Fruit fly (Drosophila melanogaster): ENCODE results near the gene ctp.
A peak's percentile ranks its signal among the peaks of the same experiment; 100 is the strongest.

Gene ctp

dm6 chrX:4684444-4684924, 3.1 kb upstream of the ctp start (continued):
- TF ChIP-seq CG11695 (GFP tag; IDR thresholded peaks at IDR 0.05) (peak; percentile 82), gfzf (GFP tag; optimal IDR thresholded peaks at IDR 0.05) (peak; percentile 59), CG13424 (tag; optimal IDR thresholded peaks at IDR 0.05) (peak; percentile 84), HLH3B (GFP tag; IDR thresholded peaks at IDR 0.05) (peak; percentile 88), CG34224 (GFP tag; IDR thresholded peaks at IDR 0.05; ENCODE audit: partially characterized antibody) (peak; percentile 74; the same call in 2 of the 3 replicates), CG2712 (tag; optimal IDR thresholded peaks at IDR 0.05) (peak; percentile 75), CG13123 (GFP tag; optimal IDR thresholded peaks at IDR 0.05) (peak; percentile 66), CG13775 (GFP tag; optimal IDR thresholded peaks at IDR 0.05) (peak; percentile 76), dpn (GFP tag; optimal IDR thresholded peaks at IDR 0.05) (peak; percentile 86 to 89), btn (GFP tag; optimal IDR thresholded peaks at IDR 0.05) (peak; percentile 47), CG8089 (GFP tag; optimal IDR thresholded peaks at IDR 0.05) (peak; percentile 65), Dip3 (GFP tag; optimal IDR thresholded peaks at IDR 0.05) (peak; percentile 83), CoRest (tag; optimal IDR thresholded peaks at IDR 0.05) (peak; percentile 91), MBD-R2 (GFP tag; IDR thresholded peaks at IDR 0.05) (peak; percentile 81), gce (GFP tag; IDR thresholded peaks at IDR 0.05) (peak; percentile 62; the same call in 1 of the 3 replicates), D (optimal IDR thresholded peaks at IDR 0.05) (peak; percentile 52), D (GFP tag; optimal IDR thresholded peaks at IDR 0.05) (peak; percentile 60), luna (GFP tag; optimal IDR thresholded peaks at IDR 0.05) (no peak), dan (GFP tag; IDR thresholded peaks at IDR 0.05) (peak; percentile 53; the same call in 1 of the 2 replicates), gem (tag; optimal IDR thresholded peaks at IDR 0.05) (peak; percentile 82), abd-A (tag; optimal IDR thresholded peaks at IDR 0.05) (peak; percentile 97), fd3F (GFP tag; optimal IDR thresholded peaks at IDR 0.05) (peak; percentile 82), CG17328 (GFP tag; IDR thresholded peaks at IDR 0.05) (peak; percentile 83), dysf (GFP tag; IDR thresholded peaks at IDR 0.05) (peak; percentile 91), lbe (GFP tag; optimal IDR thresholded peaks at IDR 0.05) (peak; percentile 37), exex (tag; optimal IDR thresholded peaks at IDR 0.05) (peak; percentile 57), CG12942 (GFP tag; optimal IDR thresholded peaks at IDR 0.05) (peak; percentile 79), Hmr (GFP tag; optimal IDR thresholded peaks at IDR 0.05) (peak; percentile 91), dm (GFP tag; optimal IDR thresholded peaks at IDR 0.05) (peak; percentile 83), hb (GFP tag; IDR thresholded peaks at IDR 0.05; ENCODE audit: partially characterized antibody) (peak; percentile 77; the same call in 2 of the 3 replicates), crp (GFP tag; optimal IDR thresholded peaks at IDR 0.05) (peak in 1 of 2 experiments; percentile 43), Gsc (GFP tag; IDR thresholded peaks at IDR 0.05) (peak; percentile 56; the same call in 1 of the 2 replicates), CG7372 (GFP tag; IDR thresholded peaks at IDR 0.05) (peak; percentile 90), Awh (GFP tag; IDR thresholded peaks at IDR 0.05) (peak; percentile 87), CG12104 (GFP tag; optimal IDR thresholded peaks at IDR 0.05) (peak; percentile 70), CG10366 (GFP tag; IDR thresholded peaks at IDR 0.05) (peak; percentile 87), CG30020 (tag; optimal IDR thresholded peaks at IDR 0.05) (peak; percentile 58), CG31388 (GFP tag; optimal IDR thresholded peaks at IDR 0.05) (peak; percentile 17), hbn (GFP tag; IDR thresholded peaks at IDR 0.05; ENCODE audit: partially characterized antibody) (peak; percentile 68), zfh2 (GFP tag; optimal IDR thresholded peaks at IDR 0.05) (peak; percentile 92), corto (GFP tag; optimal IDR thresholded peaks at IDR 0.05) (no peak), Xrp1 (GFP tag; IDR thresholded peaks at IDR 0.05) (peak; percentile 87), CG18262 (tag; optimal IDR thresholded peaks at IDR 0.05) (peak; percentile 64), CG12236 (GFP tag; optimal IDR thresholded peaks at IDR 0.05) (peak; percentile 11), ttk (GFP tag; IDR thresholded peaks at IDR 0.05) (peak; percentile 82), zen2 (GFP tag; IDR thresholded peaks at IDR 0.05; ENCODE audit: partially characterized antibody) (peak; percentile 71; the same call in 2 of the 3 replicates), TFAM (GFP tag; optimal IDR thresholded peaks at IDR 0.05) (no peak), Dbx (GFP tag; IDR thresholded peaks at IDR 0.05) (peak; percentile 93), CG32772 (GFP tag; IDR thresholded peaks at IDR 0.05) (peak; percentile 89), pho (GFP tag; optimal IDR thresholded peaks at IDR 0.05) (peak; percentile 78)
